In the genomic region with DNA sequence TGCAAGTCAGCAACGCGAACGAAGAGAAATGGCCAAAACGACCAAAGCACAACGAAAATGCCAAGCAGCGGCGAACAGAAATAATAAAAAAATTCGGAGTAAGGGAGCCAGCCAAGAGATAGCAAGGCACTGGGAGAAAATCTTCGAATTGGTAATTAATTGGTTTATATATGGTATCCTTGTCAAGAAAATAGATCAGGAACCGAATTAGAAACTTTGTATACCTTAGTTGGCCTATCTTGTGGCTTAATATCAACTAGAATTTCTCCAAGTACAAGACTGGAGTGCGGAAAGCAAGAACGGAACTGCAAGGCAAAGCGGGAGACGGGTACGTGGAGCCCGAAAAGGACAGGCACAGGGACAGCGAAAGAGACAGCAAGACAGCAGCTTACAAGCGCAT, we compare ENCODE assay signal across 1 fruit fly cellular context.
TF ChIP-seq lines count a peak whose summit lies in the region.

No protein-coding gene starts in this region.

TF ChIP-seq in whole organism, prepupa, 60 proteins besides CTCF, POLR2A, EP300 and RAD21 (continued from another document):
- TF ChIP-seq Ets21C (GFP tag; optimal IDR thresholded peaks at IDR 0.05; lab: Kevin White, UChicago) (no peak), Sox102F (GFP tag; optimal IDR thresholded peaks at IDR 0.05; lab: Kevin White, UChicago) (peak; percentile 29), fkh (GFP tag; optimal IDR thresholded peaks at IDR 0.05; lab: Kevin White, UChicago) (no peak), CG8319 (GFP tag; optimal IDR thresholded peaks at IDR 0.05; lab: Kevin White, UChicago) (no peak), spab (GFP tag; optimal IDR thresholded peaks at IDR 0.05; lab: Kevin White, UChicago) (no peak), CG6792 (GFP tag; optimal IDR thresholded peaks at IDR 0.05; lab: Kevin White, UChicago) (peak; percentile 51), Eip93F (GFP tag; optimal IDR thresholded peaks at IDR 0.05; lab: Kevin White, UChicago) (no peak), Lpt (GFP tag; optimal IDR thresholded peaks at IDR 0.05; lab: Kevin White, UChicago) (no peak)
